Fruit fly (Drosophila melanogaster) whole organism, embryonic: ENCODE data around the gene CG10802.

Experiments
- Antp ChIP-seq: fragments of 200-800 bp; sonication (Bioruptor generic); optimal IDR thresholded peaks from 3 replicates; lab custom pipeline; 2016; ENCODE audit warnings: missing biosample characterization, missing genetic modification characterization
- CG10366 ChIP-seq: fragments of 200-800 bp; sonication (Bioruptor generic); IDR thresholded peaks from 2 replicates; pipeline ENCODE4 v1.3.6; 2022; ENCODE audit warnings: missing biosample characterization, missing genetic modification characterization
- CG10654 ChIP-seq: fragments of 200-800 bp; sonication (Bioruptor generic); optimal IDR thresholded peaks from 2 replicates; lab custom pipeline; 2016; ENCODE audit warnings: missing biosample characterization, missing genetic modification characterization
- CG11093 ChIP-seq: fragments of 200-800 bp; sonication (Bioruptor generic); IDR thresholded peaks from 3 replicates; pipeline ENCODE4 v1.3.6; 2022; ENCODE audit warnings: missing biosample characterization, missing genetic modification characterization
- CG14014 ChIP-seq: fragments of 200-800 bp; sonication (Bioruptor generic); IDR thresholded peaks from 2 replicates; pipeline ENCODE4 v1.3.6; 2022; ENCODE audit warnings: missing biosample characterization, missing genetic modification characterization
- CG14860 ChIP-seq: fragments of 200-800 bp; sonication (Bioruptor generic); IDR thresholded peaks from 3 replicates; pipeline ENCODE4 v1.3.6; 2022; ENCODE audit warnings: missing biosample characterization, missing genetic modification characterization; ENCODE audit not compliant: partially characterized antibody
- CG14965 ChIP-seq: fragments of 200-800 bp; sonication (Bioruptor generic); optimal IDR thresholded peaks from 2 replicates; lab custom pipeline; 2016; ENCODE audit warnings: missing biosample characterization, missing genetic modification characterization, borderline replicate concordance
- CG15269 ChIP-seq: fragments of 200-800 bp; sonication (Bioruptor generic); optimal IDR thresholded peaks from 2 replicates; lab custom pipeline; 2018; ENCODE audit warnings: missing biosample characterization, mild to moderate bottlenecking, missing genetic modification characterization, moderate library complexity
- CG1529 ChIP-seq: fragments of 200-800 bp; sonication (Bioruptor generic); optimal IDR thresholded peaks from 3 replicates; lab custom pipeline; 2018; ENCODE audit warnings: missing biosample characterization, missing genetic modification characterization
- CG17829 ChIP-seq: fragments of 200-800 bp; optimal IDR thresholded peaks from 2 replicates; lab custom pipeline; 2019; ENCODE audit warnings: missing biosample characterization, mild to moderate bottlenecking, missing genetic modification characterization, moderate library complexity
- CG2199 ChIP-seq: fragments of 200-800 bp; sonication (Bioruptor generic); IDR thresholded peaks from 3 replicates; pipeline ENCODE4 v1.3.6; 2022; ENCODE audit warnings: missing biosample characterization, missing genetic modification characterization
- CG31365 ChIP-seq: fragments of 200-800 bp; sonication (Bioruptor generic); optimal IDR thresholded peaks from 2 replicates; lab custom pipeline; 2018; ENCODE audit warnings: missing biosample characterization, mild to moderate bottlenecking, missing genetic modification characterization
- CG32532 ChIP-seq: fragments of 200-800 bp; sonication (Bioruptor generic); IDR thresholded peaks from 2 replicates; pipeline ENCODE4 v1.3.6; 2022; ENCODE audit warnings: missing biosample characterization, missing genetic modification characterization
- CG3281 ChIP-seq: fragments of 200-800 bp; sonication (Bioruptor generic); optimal IDR thresholded peaks from 3 replicates; lab custom pipeline; 2017; ENCODE audit warnings: missing biosample characterization, mild to moderate bottlenecking, missing genetic modification characterization
- CG4328 ChIP-seq: fragments of 200-800 bp; sonication (Bioruptor generic); optimal IDR thresholded peaks from 3 replicates; lab custom pipeline; 2017; ENCODE audit warnings: missing biosample characterization, missing genetic modification reagents, missing genetic modification characterization
- CG4707 ChIP-seq: fragments of 200-800 bp; sonication (Bioruptor generic); optimal IDR thresholded peaks from 2 replicates; lab custom pipeline; 2018; ENCODE audit warnings: missing biosample characterization, mild to moderate bottlenecking, missing genetic modification characterization, moderate library complexity
- CG6272 ChIP-seq: fragments of 200-800 bp; sonication (Bioruptor generic); IDR thresholded peaks from 2 replicates; pipeline ENCODE4 v1.3.6; 2022; ENCODE audit warnings: missing biosample characterization, missing genetic modification characterization
- CG6791 ChIP-seq: fragments of 200-800 bp; sonication (Bioruptor generic); IDR thresholded peaks from 3 replicates; pipeline ENCODE4 v1.3.6; 2022; ENCODE audit warnings: missing biosample characterization, missing genetic modification characterization; ENCODE audit not compliant: partially characterized antibody
- CG7357 ChIP-seq: fragments of 200-800 bp; sonication (Bioruptor generic); IDR thresholded peaks from 3 replicates; pipeline ENCODE4 v1.3.6; 2022; ENCODE audit warnings: missing biosample characterization, missing genetic modification characterization
- CG7786 ChIP-seq: fragments of 200-800 bp; sonication (Bioruptor generic); optimal IDR thresholded peaks from 2 replicates; lab custom pipeline; 2016; ENCODE audit warnings: missing biosample characterization, missing genetic modification characterization
- CG7928 ChIP-seq: fragments of 200-800 bp; sonication (Bioruptor generic); optimal IDR thresholded peaks from 2 replicates; lab custom pipeline; 2017; ENCODE audit warnings: missing biosample characterization, mild to moderate bottlenecking, missing genetic modification characterization
- CG8290 ChIP-seq, 3 experiments: fragments of 200-800 bp; sonication (Bioruptor generic); optimal IDR thresholded peaks; 2 replicates each; lab custom pipeline; 2016 to 2019; ENCODE audit warnings: missing biosample characterization in 3 of 3, missing genetic modification characterization in 3 of 3, mild to moderate bottlenecking in 2 of 3, moderate library complexity in 1 of 3
- CG8359 ChIP-seq: fragments of 200-800 bp; sonication (Bioruptor generic); optimal IDR thresholded peaks from 2 replicates; lab custom pipeline; 2017; ENCODE audit warnings: missing biosample characterization, mild to moderate bottlenecking, missing genetic modification characterization, borderline replicate concordance
- CG9437 ChIP-seq: fragments of 200-800 bp; sonication (Bioruptor generic); optimal IDR thresholded peaks from 2 replicates; lab custom pipeline; 2018; ENCODE audit warnings: missing biosample characterization, mild to moderate bottlenecking, missing genetic modification characterization
- CHES-1-like ChIP-seq: fragments of 200-800 bp; sonication (Bioruptor generic); optimal IDR thresholded peaks from 2 replicates; lab custom pipeline; 2016; ENCODE audit warnings: missing biosample characterization, missing genetic modification characterization
- CTCF ChIP-seq: fragments of 200-800 bp; sonication (Bioruptor generic); optimal IDR thresholded peaks from 2 replicates; lab custom pipeline; 2017; ENCODE audit warnings: missing biosample characterization, mild to moderate bottlenecking, missing genetic modification characterization, moderate library complexity
- Dll ChIP-seq: fragments of 200-800 bp; sonication (Bioruptor generic); IDR thresholded peaks from 4 replicates; pipeline ENCODE4 v1.3.6; 2022; ENCODE audit warnings: missing biosample characterization, missing genetic modification characterization; ENCODE audit not compliant: partially characterized antibody
- E2f2 ChIP-seq: fragments of 200-800 bp; sonication (Bioruptor generic); IDR thresholded peaks from 2 replicates; pipeline ENCODE4 v1.3.6; 2022; ENCODE audit warnings: missing biosample characterization, missing genetic modification characterization
- Ets97D ChIP-seq: fragments of 200-800 bp; sonication (Bioruptor generic); optimal IDR thresholded peaks from 3 replicates; lab custom pipeline; 2016; ENCODE audit warnings: missing biosample characterization, missing genetic modification characterization
- Myb ChIP-seq: fragments of 200-800 bp; sonication (Bioruptor generic); optimal IDR thresholded peaks from 2 replicates; lab custom pipeline; 2016; ENCODE audit warnings: missing biosample characterization, missing genetic modification characterization
- NfI ChIP-seq: fragments of 200-800 bp; sonication (Bioruptor generic); optimal IDR thresholded peaks from 3 replicates; lab custom pipeline; 2018; ENCODE audit warnings: missing biosample characterization, mild to moderate bottlenecking, missing genetic modification characterization, moderate library complexity
- Oli ChIP-seq: fragments of 200-800 bp; sonication (Bioruptor generic); optimal IDR thresholded peaks from 2 replicates; lab custom pipeline; 2018; ENCODE audit warnings: missing biosample characterization, mild to moderate bottlenecking, missing genetic modification characterization, moderate library complexity
- Six4 ChIP-seq: fragments of 200-800 bp; sonication (Bioruptor generic); optimal IDR thresholded peaks from 2 replicates; lab custom pipeline; 2016; ENCODE audit warnings: missing biosample characterization, missing genetic modification characterization
- Sox102F ChIP-seq: fragments of 200-800 bp; sonication (Bioruptor generic); optimal IDR thresholded peaks from 2 replicates; lab custom pipeline; 2018; ENCODE audit warnings: missing biosample characterization, mild to moderate bottlenecking, missing genetic modification characterization, moderate library complexity
- Ssrp ChIP-seq: fragments of 200-800 bp; sonication (Bioruptor generic); optimal IDR thresholded peaks from 2 replicates; lab custom pipeline; 2018; ENCODE audit warnings: missing biosample characterization, mild to moderate bottlenecking, missing genetic modification characterization, moderate library complexity
- Taf1 ChIP-seq: fragments of 200-800 bp; sonication (Bioruptor generic); IDR thresholded peaks from 2 replicates; pipeline ENCODE4 v1.3.6; 2022; ENCODE audit warnings: missing biosample characterization, missing genetic modification characterization
- ara ChIP-seq: fragments of 200-800 bp; sonication (Bioruptor generic); IDR thresholded peaks from 2 replicates; pipeline ENCODE4 v1.3.6; 2022; ENCODE audit warnings: missing biosample characterization, missing genetic modification characterization
- dpn ChIP-seq, 2 experiments: fragments of 200-800 bp; sonication (Bioruptor generic); optimal IDR thresholded peaks; 3 replicates each; lab custom pipeline; 2016; ENCODE audit warnings: missing biosample characterization in 2 of 2, missing genetic modification characterization in 2 of 2
- jing ChIP-seq: fragments of 200-800 bp; sonication (Bioruptor generic); optimal IDR thresholded peaks from 2 replicates; lab custom pipeline; 2018; ENCODE audit warnings: missing biosample characterization, mild to moderate bottlenecking, missing genetic modification characterization
- knrl ChIP-seq: fragments of 200-800 bp; sonication (Bioruptor generic); IDR thresholded peaks from 3 replicates; pipeline ENCODE4 v1.3.6; 2022; ENCODE audit warnings: missing biosample characterization, missing genetic modification characterization; ENCODE audit not compliant: partially characterized antibody
- mirr ChIP-seq: fragments of 200-800 bp; sonication (Bioruptor generic); optimal IDR thresholded peaks from 3 replicates; lab custom pipeline; 2018; ENCODE audit warnings: missing biosample characterization, mild to moderate bottlenecking, missing genetic modification characterization
- odd ChIP-seq: fragments of 200-800 bp; sonication (Bioruptor generic); optimal IDR thresholded peaks from 2 replicates; lab custom pipeline; 2017; ENCODE audit warnings: missing biosample characterization, mild to moderate bottlenecking, missing genetic modification characterization
- peb ChIP-seq: fragments of 200-800 bp; sonication (Bioruptor generic); IDR thresholded peaks from 2 replicates; pipeline ENCODE4 v1.3.6; 2022; ENCODE audit warnings: missing biosample characterization, missing genetic modification characterization
- repo ChIP-seq: fragments of 200-800 bp; sonication (Bioruptor generic); optimal IDR thresholded peaks from 2 replicates; lab custom pipeline; 2016; ENCODE audit warnings: missing biosample characterization, missing genetic modification characterization
- rib ChIP-seq: fragments of 200-800 bp; sonication (Bioruptor generic); IDR thresholded peaks from 2 replicates; pipeline ENCODE4 v1.3.6; 2022; ENCODE audit warnings: missing biosample characterization, missing genetic modification characterization
- schlank ChIP-seq: fragments of 200-800 bp; sonication (Bioruptor generic); optimal IDR thresholded peaks from 2 replicates; lab custom pipeline; 2018; ENCODE audit warnings: missing biosample characterization, mild to moderate bottlenecking, missing genetic modification characterization
- sima ChIP-seq: fragments of 200-800 bp; sonication (Bioruptor generic); optimal IDR thresholded peaks from 2 replicates; lab custom pipeline; 2016; ENCODE audit warnings: missing biosample characterization, missing genetic modification characterization
- stwl ChIP-seq: fragments of 200-800 bp; sonication (Bioruptor generic); optimal IDR thresholded peaks from 3 replicates; lab custom pipeline; 2018; ENCODE audit warnings: missing biosample characterization, mild to moderate bottlenecking, missing genetic modification characterization, moderate library complexity
- tin ChIP-seq: fragments of 200-800 bp; sonication (Bioruptor generic); optimal IDR thresholded peaks from 3 replicates; lab custom pipeline; 2016; ENCODE audit warnings: missing biosample characterization, missing genetic modification characterization
- zen2 ChIP-seq: fragments of 200-800 bp; sonication (Bioruptor generic); IDR thresholded peaks from 3 replicates; pipeline ENCODE4 v1.3.6; 2022; ENCODE audit warnings: missing biosample characterization, missing genetic modification characterization; ENCODE audit not compliant: partially characterized antibody
- zf30C ChIP-seq: fragments of 200-800 bp; sonication (Bioruptor generic); optimal IDR thresholded peaks from 3 replicates; lab custom pipeline; 2018; ENCODE audit warnings: missing biosample characterization, mild to moderate bottlenecking, missing genetic modification characterization

CG10802 gene

dm6 chrX:3465551-3465950 is 17.2 kb upstream of the CG10802 start (continued):
- no peak for TF ChIP-seq dpn (GFP tag; optimal IDR thresholded peaks at IDR 0.05; lab: Kevin White, UChicago)
- no peak for TF ChIP-seq jing (GFP tag; lab: Kevin White, UChicago)
- TF ChIP-seq NfI (GFP tag; lab: Kevin White, UChicago), result no peak
- no peak for TF ChIP-seq CG31365 (tag; lab: Kevin White, UChicago)
- no peak for TF ChIP-seq Ssrp (tag; lab: Kevin White, UChicago)
- no peak for TF ChIP-seq mirr
- no peak for TF ChIP-seq knrl (GFP tag; lab: Robert Waterston, UW)
- TF ChIP-seq Myb (GFP tag; lab: Kevin White, UChicago), result no peak
- TF ChIP-seq CG15269, result no peak
- TF ChIP-seq zf30C (GFP tag; lab: Kevin White, UChicago), result no peak
- no peak for TF ChIP-seq tin
- no peak for TF ChIP-seq CG10654 (GFP tag; lab: Kevin White, UChicago)
- no peak for TF ChIP-seq CG14965 (GFP tag; lab: Kevin White, UChicago)
- TF ChIP-seq CG8290 (GFP tag; optimal IDR thresholded peaks at IDR 0.05; lab: Kevin White, UChicago), result no peak
- TF ChIP-seq CG8290 (tag; optimal IDR thresholded peaks at IDR 0.05; lab: Kevin White, UChicago), result peak in 1 of 2 experiments; percentile 33
- TF ChIP-seq Oli (tag; lab: Kevin White, UChicago), result no peak
- no peak for TF ChIP-seq Dll
- no peak for TF ChIP-seq Antp (GFP tag; lab: Kevin White, UChicago)
- peak; percentile 23 for TF ChIP-seq Ets97D
- peak; percentile 15; the same call in 1 of the 2 replicates for TF ChIP-seq CG32532
- TF ChIP-seq peb (GFP tag; lab: Robert Waterston, UW), result no peak
- no peak for TF ChIP-seq sima (GFP tag; lab: Kevin White, UChicago)
- no peak for TF ChIP-seq CG11093
- peak; percentile 46 for TF ChIP-seq CTCF (GFP tag; lab: Kevin White, UChicago)
- no peak for TF ChIP-seq odd (GFP tag; lab: Kevin White, UChicago)
- TF ChIP-seq E2f2 (GFP tag; lab: Robert Waterston, UW), result peak; percentile 15; the same call in 1 of the 2 replicates
- TF ChIP-seq ara (GFP tag; lab: Robert Waterston, UW), result no peak
- TF ChIP-seq CHES-1-like (GFP tag; lab: Kevin White, UChicago), result no peak
- TF ChIP-seq CG3281 (GFP tag; lab: Kevin White, UChicago), result no peak
- no peak for TF ChIP-seq Taf1 (GFP tag; lab: Robert Waterston, UW)
- TF ChIP-seq CG1529, result no peak
- TF ChIP-seq repo (GFP tag; lab: Kevin White, UChicago), result no peak
- no peak for TF ChIP-seq zen2
- TF ChIP-seq schlank (tag; lab: Kevin White, UChicago), result no peak
- TF ChIP-seq CG2199, result peak; percentile 34; the same call in 1 of the 3 replicates
- no peak for TF ChIP-seq CG7786
- TF ChIP-seq CG4707 (GFP tag; lab: Kevin White, UChicago), result peak; percentile 42
- no peak for TF ChIP-seq Sox102F (GFP tag; lab: Kevin White, UChicago)
- no peak for TF ChIP-seq CG17829 (tag; lab: Kevin White, UChicago)
- TF ChIP-seq stwl (tag; lab: Kevin White, UChicago), result peak; percentile 28
- TF ChIP-seq CG14860 (GFP tag; lab: Robert Waterston, UW), result no peak
- TF ChIP-seq CG6791, result no peak
- no peak for TF ChIP-seq rib (GFP tag; lab: Robert Waterston, UW)
- TF ChIP-seq CG14014 (GFP tag; lab: Robert Waterston, UW), result no peak
- no peak for TF ChIP-seq CG9437 (GFP tag; lab: Kevin White, UChicago)
- no peak for TF ChIP-seq CG8359 (GFP tag; lab: Kevin White, UChicago)
- TF ChIP-seq CG6272 (GFP tag; lab: Robert Waterston, UW), result no peak
- no peak for TF ChIP-seq CG4328 (GFP tag; lab: Kevin White, UChicago)
- TF ChIP-seq CG10366 (GFP tag; lab: Robert Waterston, UW), result no peak
- no peak for TF ChIP-seq Six4 (GFP tag; lab: Kevin White, UChicago)
- no peak for TF ChIP-seq CG7928 (GFP tag; lab: Kevin White, UChicago)
- TF ChIP-seq CG7357 (GFP tag; lab: Robert Waterston, UW), result no peak
- TF ChIP-seq, all 482 proteins: peak for 14
